Worm (Caenorhabditis elegans) whole organism, L4 larva: ENCODE measurements around the gene Y57A10A.2.

Experiments
- D1046.2 ChIP-seq: fragments of 200-800 bp; sonication (Bioruptor generic); IDR thresholded peaks from 2 replicates; pipeline ENCODE4 v1.3.6; 2022; ENCODE audit warnings: missing genetic modification characterization, missing compliant biosample characterization
- F10B5.3 ChIP-seq: sonication (generic microtip); optimal IDR thresholded peaks from 2 replicates; lab custom pipeline; 2016; ENCODE audit warnings: mild to moderate bottlenecking, missing genetic modification characterization, missing compliant biosample characterization
- T20F7.1 ChIP-seq: fragments of 200-800 bp; sonication (Bioruptor generic); optimal IDR thresholded peaks from 2 replicates; lab custom pipeline; 2018; ENCODE audit warnings: mild to moderate bottlenecking, missing genetic modification characterization, missing compliant biosample characterization
- Y48G9A.11 ChIP-seq: fragments of 200-800 bp; sonication (Bioruptor generic); IDR thresholded peaks from 2 replicates; pipeline ENCODE4 v1.3.6; 2022; ENCODE audit warnings: missing genetic modification reagents, missing genetic modification characterization, missing compliant biosample characterization
- Y5F2A.4 ChIP-seq: fragments of 200-800 bp; sonication (Bioruptor generic); optimal IDR thresholded peaks from 2 replicates; lab custom pipeline; 2018; ENCODE audit warnings: mild to moderate bottlenecking, missing genetic modification characterization, missing compliant biosample characterization
- arid-1 ChIP-seq: fragments of 200-800 bp; sonication (Bioruptor generic); conservative IDR thresholded peaks from 2 replicates; pipeline ENCODE4 v1.3.6; 2022; ENCODE audit warnings: missing genetic modification reagents, missing genetic modification characterization, missing compliant biosample characterization
- attf-4 ChIP-seq: sonication (generic microtip); optimal IDR thresholded peaks from 3 replicates; lab custom pipeline; 2017; ENCODE audit warnings: missing biosample characterization, missing genetic modification characterization
- ceh-20 ChIP-seq: fragments of 200-800 bp; sonication (Bioruptor generic); IDR thresholded peaks from 2 replicates; pipeline ENCODE4 v1.3.6; 2022; ENCODE audit warnings: missing genetic modification reagents, missing genetic modification characterization, missing compliant biosample characterization
- ceh-28 ChIP-seq: fragments of 150-350 bp; optimal IDR thresholded peaks from 2 replicates; lab custom pipeline; 2014; ENCODE audit warnings: missing biosample characterization, missing genetic modification reagents, missing genetic modification characterization
- ceh-82 ChIP-seq: sonication (generic microtip); optimal IDR thresholded peaks from 2 replicates; lab custom pipeline; 2017; ENCODE audit warnings: missing biosample characterization, missing genetic modification characterization
- ctbp-1 ChIP-seq: fragments of 200-800 bp; sonication (Bioruptor generic); IDR thresholded peaks from 2 replicates; pipeline ENCODE4 v1.3.6; 2022; ENCODE audit warnings: missing genetic modification reagents, missing genetic modification characterization, missing compliant biosample characterization
- daf-16 ChIP-seq, 3 experiments: sonication (generic microtip); optimal IDR thresholded peaks; 2 replicates each; lab custom pipeline; 2016 to 2017; ENCODE audit warnings: missing genetic modification characterization in 3 of 3, missing genetic modification reagents in 3 of 3, mild to moderate bottlenecking in 2 of 3, missing compliant biosample characterization in 2 of 3, missing biosample characterization in 1 of 3, moderate library complexity in 1 of 3
- dmd-9 ChIP-seq: fragments of 200-800 bp; sonication (Bioruptor generic); IDR thresholded peaks from 2 replicates; pipeline ENCODE4 v1.3.6; 2022; ENCODE audit warnings: missing genetic modification reagents, missing genetic modification characterization, missing compliant biosample characterization
- dpl-1 ChIP-seq: fragments of 150-350 bp; optimal IDR thresholded peaks from 2 replicates; lab custom pipeline; 2014; ENCODE audit warnings: missing biosample characterization, missing genetic modification reagents, missing genetic modification characterization
- egl-27 ChIP-seq: sonication (generic microtip); optimal IDR thresholded peaks from 3 replicates; lab custom pipeline; 2017; ENCODE audit warnings: missing biosample characterization, missing genetic modification reagents, missing genetic modification characterization
- egl-43 ChIP-seq: fragments of 200-800 bp; sonication (Bioruptor generic); IDR thresholded peaks from 2 replicates; pipeline ENCODE4 v1.3.6; 2022; ENCODE audit warnings: missing genetic modification reagents, missing genetic modification characterization, missing compliant biosample characterization
- fkh-10 ChIP-seq: fragments of 150-350 bp; optimal IDR thresholded peaks from 2 replicates; lab custom pipeline; 2014; ENCODE audit warnings: missing biosample characterization, missing genetic modification reagents, missing genetic modification characterization
- hif-1 ChIP-seq, 2 experiments: sonication (generic microtip); optimal IDR thresholded peaks; 2 replicates each; lab custom pipeline; 2016 to 2017; ENCODE audit warnings: missing compliant biosample characterization in 2 of 2, missing genetic modification characterization in 2 of 2, missing genetic modification reagents in 2 of 2, missing genotype in 2 of 2, mild to moderate bottlenecking in 1 of 2
- hlh-11 ChIP-seq: fragments of 200-800 bp; sonication (Bioruptor generic); optimal IDR thresholded peaks from 2 replicates; lab custom pipeline; 2018; ENCODE audit warnings: mild to moderate bottlenecking, missing genetic modification characterization, missing compliant biosample characterization
- hmg-1.1 ChIP-seq: fragments of 200-800 bp; sonication (Bioruptor generic); IDR thresholded peaks from 2 replicates; pipeline ENCODE4 v1.3.6; 2022; ENCODE audit warnings: missing genetic modification reagents, missing genetic modification characterization, missing compliant biosample characterization
- lim-7 ChIP-seq: fragments of 200-800 bp; sonication (Bioruptor generic); IDR thresholded peaks from 2 replicates; pipeline ENCODE4 v1.3.6; 2022; ENCODE audit warnings: missing genetic modification characterization, missing compliant biosample characterization
- lin-38 ChIP-seq: fragments of 200-800 bp; sonication (Bioruptor generic); IDR thresholded peaks from 2 replicates; pipeline ENCODE4 v1.3.6; 2022; ENCODE audit warnings: missing genetic modification reagents, missing genetic modification characterization, missing compliant biosample characterization
- lsy-2 ChIP-seq, 2 experiments: fragments of 150-350 bp in 1 of 2; sonication (generic microtip) in 1 of 2; optimal IDR thresholded peaks; 2 replicates each; lab custom pipeline; 2014 to 2017; ENCODE audit warnings: missing biosample characterization in 2 of 2, missing genetic modification characterization in 2 of 2
- madf-5 ChIP-seq, 2 experiments: fragments of 200-800 bp; sonication (Bioruptor generic); IDR thresholded peaks; 2 replicates each; pipeline ENCODE4 v1.3.6; 2022; ENCODE audit warnings: missing compliant biosample characterization in 2 of 2, missing genetic modification characterization in 2 of 2
- madf-9 ChIP-seq: fragments of 200-800 bp; sonication (Bioruptor generic); conservative IDR thresholded peaks from 2 replicates; pipeline ENCODE4 v1.3.6; 2022; ENCODE audit warnings: missing genetic modification reagents, missing genetic modification characterization, missing compliant biosample characterization
- mdl-1 ChIP-seq, 2 experiments: fragments of 150-350 bp in 1 of 2; sonication (generic microtip) in 1 of 2; optimal IDR thresholded peaks; 2 replicates each; lab custom pipeline; 2014 to 2017; ENCODE audit warnings: missing biosample characterization in 2 of 2, missing genetic modification characterization in 2 of 2
- mdt-29 ChIP-seq: fragments of 200-800 bp; sonication (Bioruptor generic); IDR thresholded peaks from 2 replicates; pipeline ENCODE4 v1.3.6; 2022; ENCODE audit warnings: missing genetic modification reagents, missing genetic modification characterization, missing compliant biosample characterization
- mep-1 ChIP-seq: fragments of 150-350 bp; sonication (generic microtip); optimal IDR thresholded peaks from 3 replicates; lab custom pipeline; 2014; ENCODE audit warnings: missing biosample characterization, missing genetic modification characterization
- nhr-10 ChIP-seq: fragments of 150-350 bp; optimal IDR thresholded peaks from 2 replicates; lab custom pipeline; 2014; ENCODE audit warnings: missing biosample characterization, missing genetic modification characterization
- nhr-102 ChIP-seq: sonication (generic microtip); optimal IDR thresholded peaks from 2 replicates; lab custom pipeline; 2016; ENCODE audit warnings: mild to moderate bottlenecking, missing genetic modification characterization, moderate library complexity, missing compliant biosample characterization
- nhr-111 ChIP-seq: fragments of 200-800 bp; sonication (Bioruptor generic); optimal IDR thresholded peaks from 2 replicates; lab custom pipeline; 2018; ENCODE audit warnings: mild to moderate bottlenecking, missing genetic modification characterization, missing compliant biosample characterization
- nhr-25 ChIP-seq: sonication (generic microtip); optimal IDR thresholded peaks from 2 replicates; lab custom pipeline; 2017; ENCODE audit warnings: missing genetic modification characterization, mild to moderate bottlenecking, missing compliant biosample characterization, antibody characterized with exemption, moderate library complexity, borderline replicate concordance; ENCODE audit not compliant: insufficient read depth
- nhr-28 ChIP-seq: fragments of 150-350 bp; optimal IDR thresholded peaks from 2 replicates; lab custom pipeline; 2014; ENCODE audit warnings: missing biosample characterization, missing genetic modification characterization
- nhr-41 ChIP-seq: fragments of 200-800 bp; sonication (Bioruptor generic); IDR thresholded peaks from 2 replicates; pipeline ENCODE4 v1.3.6; 2022; ENCODE audit warnings: missing genetic modification reagents, missing genetic modification characterization, missing compliant biosample characterization
- pha-4 ChIP-seq, 2 experiments: fragments of 150-350 bp in 1 of 2; fragments of 200-800 bp in 1 of 2; sonication (Bioruptor generic) in 1 of 2; IDR thresholded peaks in 1 of 2; optimal IDR thresholded peaks in 1 of 2; 2 replicates each; pipeline versions ENCODE4 v1.3.6 to Lab custom; 2014 to 2022; ENCODE audit warnings: missing genetic modification characterization in 2 of 2, missing genetic modification reagents in 2 of 2, missing biosample characterization in 1 of 2, missing compliant biosample characterization in 1 of 2
- sdz-12 ChIP-seq: fragments of 200-800 bp; sonication (Bioruptor generic); optimal IDR thresholded peaks from 2 replicates; lab custom pipeline; 2018; ENCODE audit warnings: mild to moderate bottlenecking, missing genetic modification characterization, missing compliant biosample characterization
- set-16 ChIP-seq: fragments of 200-800 bp; sonication (Bioruptor generic); IDR thresholded peaks from 2 replicates; pipeline ENCODE4 v1.3.6; 2022; ENCODE audit warnings: missing genetic modification reagents, missing genetic modification characterization, missing compliant biosample characterization
- skn-1 ChIP-seq: fragments of 150-350 bp; optimal IDR thresholded peaks from 2 replicates; lab custom pipeline; 2014; ENCODE audit warnings: missing biosample characterization, missing genetic modification characterization
- unc-62 ChIP-seq, 3 experiments: fragments of 150-350 bp in 1 of 3; sonication (generic microtip); optimal IDR thresholded peaks in 2 of 3; peaks in 1 of 3; 1 replicate in 1 of 3; 2 replicates in 2 of 3; lab custom pipeline; 2014 to 2017; ENCODE audit warnings: missing biosample characterization in 3 of 3, missing genetic modification characterization in 3 of 3, missing genetic modification reagents in 3 of 3, missing genotype in 1 of 3
- vab-7 ChIP-seq: fragments of 200-800 bp; sonication (Bioruptor generic); IDR thresholded peaks from 2 replicates; pipeline ENCODE4 v1.3.6; 2022; ENCODE audit warnings: missing genetic modification reagents, missing genetic modification characterization, missing compliant biosample characterization

Gene Y57A10A.2

ce11 chrII:12107840-12108239 is 39.6 kb upstream of the Y57A10A.2 start, which contains the start of gene Y17G7B.18 (continued):
- no peak for TF ChIP-seq madf-9 (GFP tag; lab: Robert Waterston, UW)
- no peak for TF ChIP-seq lim-7 (GFP tag; lab: Robert Waterston, UW)
- no peak for TF ChIP-seq pha-4 (GFP tag; IDR thresholded peaks at IDR 0.05; lab: Robert Waterston, UW)
- no peak for TF ChIP-seq pha-4 (tag; optimal IDR thresholded peaks at IDR 0.05; lab: Kevin White, UChicago)
- peak; percentile 98 for TF ChIP-seq lin-38 (GFP tag; lab: Robert Waterston, UW)
- no peak for TF ChIP-seq daf-16 (GFP tag; optimal IDR thresholded peaks at IDR 0.05; lab: Kevin White, UChicago)
- TF ChIP-seq daf-16 (tag; optimal IDR thresholded peaks at IDR 0.05; lab: Kevin White, UChicago): no peak
- TF ChIP-seq egl-43 (GFP tag; lab: Robert Waterston, UW): no peak
- 0 out of 2 replicates have a peak, but pooled peaks have one; percentile 21 for TF ChIP-seq mdt-29 (GFP tag; lab: Robert Waterston, UW)
- no peak for TF ChIP-seq Y48G9A.11 (GFP tag; lab: Robert Waterston, UW)
- no peak for TF ChIP-seq D1046.2 (GFP tag; lab: Robert Waterston, UW)
- TF ChIP-seq nhr-10 (tag; lab: Kevin White, UChicago): no peak
- no peak for TF ChIP-seq nhr-25 (tag; lab: Kevin White, UChicago)
- no peak for TF ChIP-seq nhr-41 (GFP tag; lab: Robert Waterston, UW)
- TF ChIP-seq madf-5 (GFP tag; IDR thresholded peaks at IDR 0.05; lab: Robert Waterston, UW): no peak
- TF ChIP-seq egl-27 (tag; lab: Kevin White, UChicago): no peak
- TF ChIP-seq hlh-11: peak; percentile 3
- TF ChIP-seq arid-1 (GFP tag; lab: Robert Waterston, UW): no peak
- no peak for TF ChIP-seq nhr-111 (GFP tag; lab: Kevin White, UChicago)
- TF ChIP-seq F10B5.3: no peak
- TF ChIP-seq ctbp-1: no peak
- TF ChIP-seq vab-7 (GFP tag; lab: Robert Waterston, UW): no peak
- TF ChIP-seq ceh-28 (tag; lab: Kevin White, UChicago): no peak
- peak in 1 of 2 experiments; percentile 83 for TF ChIP-seq lsy-2 (tag; optimal IDR thresholded peaks at IDR 0.05; lab: Kevin White, UChicago)
- no peak for TF ChIP-seq attf-4 (tag; lab: Kevin White, UChicago)
- TF ChIP-seq ceh-20 (GFP tag; lab: Robert Waterston, UW): no peak
- peak; percentile 62 for TF ChIP-seq fkh-10 (GFP tag; lab: Kevin White, UChicago)
- TF ChIP-seq mep-1 (tag; lab: Kevin White, UChicago): peak; percentile 76
- no peak for TF ChIP-seq nhr-102 (tag; lab: Kevin White, UChicago)
- TF ChIP-seq skn-1: no peak
- TF ChIP-seq dpl-1 (GFP tag; lab: Kevin White, UChicago): peak; percentile 94
- TF ChIP-seq hmg-1.1: peak; percentile 64
- TF ChIP-seq T20F7.1: no peak
- peak in 1 of 2 experiments; percentile 87 for TF ChIP-seq unc-62 (GFP tag; optimal IDR thresholded peaks at IDR 0.05 in 1 of 2; lab: Kevin White, UChicago)
- no peak for TF ChIP-seq unc-62 (tag; optimal IDR thresholded peaks at IDR 0.05; lab: Kevin White, UChicago)
- TF ChIP-seq sdz-12 (GFP tag; lab: Kevin White, UChicago): no peak
- TF ChIP-seq Y5F2A.4 (GFP tag; lab: Kevin White, UChicago): no peak
- TF ChIP-seq dmd-9 (GFP tag; lab: Robert Waterston, UW): no peak
- no peak for TF ChIP-seq ceh-82 (tag; lab: Kevin White, UChicago)
- TF ChIP-seq set-16 (GFP tag; lab: Robert Waterston, UW): 0 out of 2 replicates have a peak, but pooled peaks have one; percentile 3
- TF ChIP-seq hif-1 (tag; optimal IDR thresholded peaks at IDR 0.05; lab: Kevin White, UChicago): peak in 1 of 2 experiments; percentile 6
- peak in 1 of 2 experiments; percentile 52 for TF ChIP-seq mdl-1 (tag; optimal IDR thresholded peaks at IDR 0.05; lab: Kevin White, UChicago)
- peak; percentile 5 for TF ChIP-seq nhr-28 (tag; lab: Kevin White, UChicago)
